Fruit fly (Drosophila melanogaster): Measurements from ENCODE around the gene sfl.

sfl gene

DNA sequence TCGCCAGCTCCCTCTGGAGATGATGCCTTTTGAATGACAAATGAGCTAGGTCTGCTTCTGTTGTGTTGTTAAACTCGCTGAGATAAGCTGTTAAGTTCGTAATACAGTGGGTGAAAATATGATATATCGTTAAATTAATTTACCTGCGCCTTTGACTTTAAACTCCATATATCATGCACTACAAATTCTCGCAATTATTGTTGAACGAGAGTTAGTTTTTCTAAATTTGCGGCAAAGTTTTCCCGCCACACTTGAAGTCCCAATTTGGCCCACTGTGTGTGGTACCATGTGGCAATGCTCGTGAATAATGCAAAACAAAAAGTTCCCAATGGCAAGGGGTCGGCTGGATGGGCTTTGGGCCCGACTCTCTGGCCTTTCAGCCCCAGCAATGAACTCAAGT is 81.2 kb downstream of the sfl start (continued):
- TF ChIP-seq jigr1 (GFP tag; IDR thresholded peaks at IDR 0.05) (peak; percentile 60; the same call in 1 of the 3 replicates), Hey (tag; optimal IDR thresholded peaks at IDR 0.05) (no peak), CG18619 (GFP tag; optimal IDR thresholded peaks at IDR 0.05) (peak; percentile 25), Lpt (GFP tag; optimal IDR thresholded peaks at IDR 0.05) (no peak), hth (optimal IDR thresholded peaks at IDR 0.05) (no peak), CG32772 (GFP tag; IDR thresholded peaks at IDR 0.05) (peak; percentile 26; the same call in 1 of the 2 replicates), az2 (GFP tag; optimal IDR thresholded peaks at IDR 0.05) (peak; percentile 30), sens (GFP tag) (peak; percentile 93), CG6175 (GFP tag; IDR thresholded peaks at IDR 0.05) (no peak), ci (GFP tag; IDR thresholded peaks at IDR 0.05) (peak; percentile 89), CG31224 (GFP tag; IDR thresholded peaks at IDR 0.05) (no peak), sr (GFP tag; IDR thresholded peaks at IDR 0.05) (no peak; the same call in 2 of the 3 replicates), Sry-β (GFP tag; optimal IDR thresholded peaks at IDR 0.05) (no peak), Dip2 (GFP tag; IDR thresholded peaks at IDR 0.05) (no peak), zf30C (GFP tag; optimal IDR thresholded peaks at IDR 0.05) (no peak), fru (optimal IDR thresholded peaks at IDR 0.05) (no peak), fd3F (GFP tag; optimal IDR thresholded peaks at IDR 0.05) (peak; percentile 42), BEAF-32 (GFP tag; optimal IDR thresholded peaks at IDR 0.05) (no peak), Mad (GFP tag; optimal IDR thresholded peaks at IDR 0.05) (peak; percentile 34), Xbp1 (GFP tag; optimal IDR thresholded peaks at IDR 0.05) (peak; percentile 58), ind (GFP tag; optimal IDR thresholded peaks at IDR 0.05) (peak; percentile 61), NfI (GFP tag; optimal IDR thresholded peaks at IDR 0.05) (peak; percentile 53), NC2α (GFP tag; optimal IDR thresholded peaks at IDR 0.05) (no peak), Oli (tag; optimal IDR thresholded peaks at IDR 0.05) (peak; percentile 83), CG13775 (GFP tag; optimal IDR thresholded peaks at IDR 0.05) (no peak), ewg (GFP tag; optimal IDR thresholded peaks at IDR 0.05) (peak; percentile 43), eve (GFP tag; optimal IDR thresholded peaks at IDR 0.05) (peak in 1 of 2 experiments; percentile 66), H2.0 (GFP tag; IDR thresholded peaks at IDR 0.05) (peak; percentile 52; the same call in 1 of the 2 replicates), esg (GFP tag; conservative IDR thresholded peaks at IDR 0.05) (peak; percentile 63), Hsf (GFP tag; optimal IDR thresholded peaks at IDR 0.05) (peak; percentile 54), E2f2 (GFP tag; IDR thresholded peaks at IDR 0.05) (peak; percentile 46; the same call in 1 of the 2 replicates), CG14860 (GFP tag; IDR thresholded peaks at IDR 0.05; ENCODE audit: partially characterized antibody) (no peak), Taf1 (GFP tag; IDR thresholded peaks at IDR 0.05) (no peak), CG2889 (GFP tag; IDR thresholded peaks at IDR 0.05) (peak; percentile 53; the same call in 1 of the 3 replicates), CG8388 (GFP tag; optimal IDR thresholded peaks at IDR 0.05) (no peak), BtbVII (GFP tag; optimal IDR thresholded peaks at IDR 0.05) (peak; percentile 49), insv (GFP tag; optimal IDR thresholded peaks at IDR 0.05) (no peak), CG30431 (GFP tag; optimal IDR thresholded peaks at IDR 0.05) (peak; percentile 10), chif (GFP tag; optimal IDR thresholded peaks at IDR 0.05) (peak; percentile 40 to 57), Atf3 (GFP tag; optimal IDR thresholded peaks at IDR 0.05) (peak; percentile 26), jing (GFP tag; optimal IDR thresholded peaks at IDR 0.05) (peak; percentile 57), Chrac-16 (GFP tag; optimal IDR thresholded peaks at IDR 0.05) (peak; percentile 14), nerfin-1 (tag; optimal IDR thresholded peaks at IDR 0.05) (no peak), HLH4C (GFP tag; IDR thresholded peaks at IDR 0.05; ENCODE audit: partially characterized antibody) (no peak), HLH3B (GFP tag; IDR thresholded peaks at IDR 0.05) (peak; percentile 49; the same call in 1 of the 2 replicates), CG4820 (GFP tag; optimal IDR thresholded peaks at IDR 0.05) (peak; percentile 46), TFAM (GFP tag; optimal IDR thresholded peaks at IDR 0.05) (no peak), CG11723 (GFP tag; optimal IDR thresholded peaks at IDR 0.05) (peak; percentile 45), CG31365 (tag; optimal IDR thresholded peaks at IDR 0.05) (peak; percentile 44), kah (GFP tag; optimal IDR thresholded peaks at IDR 0.05) (peak; percentile 41), CG17912 (GFP tag; optimal IDR thresholded peaks at IDR 0.05) (no peak), btn (GFP tag; optimal IDR thresholded peaks at IDR 0.05) (no peak)
